Worm (Caenorhabditis elegans) whole organism, L4/young adult: ENCODE results near the gene C14B1.2.

ENCODE experiments used
- W03F9.2 ChIP-seq: fragments of 150-350 bp; optimal IDR thresholded peaks from 2 replicates; lab custom pipeline; 2014; ENCODE audit warnings: missing biosample characterization, missing genetic modification characterization
- dao-5 ChIP-seq: sonication (generic microtip); optimal IDR thresholded peaks from 2 replicates; lab custom pipeline; 2016; ENCODE audit warnings: missing genotype, missing genetic modification characterization, moderate library complexity, missing compliant biosample characterization
- him-1 ChIP-seq: sonication (generic microtip); optimal IDR thresholded peaks from 2 replicates; lab custom pipeline; 2016; ENCODE audit warnings: missing genotype, missing genetic modification reagents, missing genetic modification characterization, missing compliant biosample characterization

C14B1.2 gene

DNA sequence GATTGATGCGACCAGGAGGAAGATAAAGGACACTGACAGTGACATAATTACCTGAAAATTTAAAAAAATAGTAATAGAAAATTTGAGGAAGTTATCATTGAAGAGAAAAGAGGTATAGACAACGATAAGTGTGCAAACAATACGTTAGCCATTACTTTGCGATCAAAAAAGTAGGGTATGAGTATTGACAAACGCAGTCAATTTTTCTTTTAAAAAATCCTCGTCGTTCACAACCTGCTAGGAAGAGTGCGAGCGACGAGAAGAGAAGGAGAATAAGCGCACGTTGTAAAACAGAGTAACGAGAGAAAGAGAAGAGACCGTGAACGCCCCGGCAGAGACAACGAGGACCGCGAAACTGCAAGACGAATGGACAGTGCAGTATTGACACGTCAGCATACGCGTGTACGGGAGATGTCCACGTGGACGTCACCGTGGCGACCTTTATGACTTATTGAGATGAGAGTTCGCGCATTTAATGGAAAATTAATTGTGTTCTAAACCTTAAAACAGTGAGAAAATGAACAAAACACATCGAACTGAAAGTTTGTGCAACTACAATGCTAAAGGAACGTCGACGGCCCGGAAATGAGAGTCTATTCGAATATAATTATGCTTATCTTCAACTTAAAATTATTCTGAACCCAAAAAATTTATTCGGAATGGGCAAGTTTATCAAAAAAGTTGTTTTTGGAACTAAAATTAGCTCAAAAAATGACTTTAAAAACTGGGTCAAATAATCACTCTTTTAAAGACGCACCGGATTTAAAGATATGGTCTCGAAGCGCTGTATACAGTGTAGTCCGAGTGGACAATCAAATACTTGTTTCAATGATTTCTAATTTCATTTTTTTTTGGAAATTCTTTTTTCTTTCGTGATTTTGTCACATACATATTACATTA, at the start of gene C14B1.2, which contains the start of gene pdi-1:
C14B1.2 (plus strand) TSS at position 850 of the 900 bp plus-strand sequence.
pdi-1 (minus strand) TSS at position 51 of the 900 bp plus-strand sequence.
- no peak for TF ChIP-seq W03F9.2 (tag; lab: Kevin White, UChicago)
- no peak for TF ChIP-seq dao-5 (tag; lab: Kevin White, UChicago)
- TF ChIP-seq him-1 (tag; lab: Kevin White, UChicago), result no peak

DNA sequence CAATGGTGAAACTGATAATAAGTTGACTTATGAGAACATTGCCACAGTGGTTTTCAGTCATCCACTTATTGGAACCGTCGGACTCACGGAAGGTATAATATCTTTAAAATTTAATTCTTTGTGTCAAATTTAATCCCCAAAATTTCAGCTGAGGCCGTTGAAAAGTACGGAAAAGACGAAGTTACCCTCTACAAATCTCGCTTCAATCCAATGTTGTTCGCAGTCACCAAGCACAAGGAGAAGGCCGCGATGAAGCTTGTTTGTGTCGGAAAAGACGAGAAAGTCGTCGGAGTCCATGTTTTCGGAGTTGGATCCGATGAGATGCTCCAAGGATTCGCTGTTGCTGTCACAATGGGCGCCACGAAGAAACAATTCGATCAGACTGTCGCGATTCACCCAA, 49.6 kb upstream of the C14B1.2 start:
- TF ChIP-seq dao-5 (tag; lab: Kevin White, UChicago) (no peak), him-1 (tag; lab: Kevin White, UChicago) (no peak), W03F9.2 (tag; lab: Kevin White, UChicago) (no peak)

DNA sequence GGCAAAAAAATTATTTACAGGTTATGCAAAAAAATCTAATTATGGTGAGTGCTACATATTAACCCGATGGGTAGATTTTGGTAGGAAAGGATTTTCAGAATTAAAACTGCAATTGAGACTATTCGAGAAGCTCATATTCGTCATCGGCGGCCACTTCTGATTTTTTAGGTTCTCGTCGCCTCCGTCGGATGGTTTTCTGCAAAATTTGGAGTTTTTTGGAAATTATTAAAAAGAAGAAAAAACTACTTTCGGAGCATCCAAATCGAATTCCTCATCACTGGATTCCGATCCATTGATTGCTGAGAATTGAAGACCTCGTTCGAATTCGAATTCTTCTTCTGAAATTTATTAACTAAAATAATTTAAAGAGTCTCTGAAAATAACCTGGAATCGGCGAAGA, 49.1 kb upstream of the C14B1.2 start:
- TF ChIP-seq dao-5 (tag; lab: Kevin White, UChicago) (no peak), him-1 (tag; lab: Kevin White, UChicago) (no peak), W03F9.2 (tag; lab: Kevin White, UChicago) (no peak)

DNA sequence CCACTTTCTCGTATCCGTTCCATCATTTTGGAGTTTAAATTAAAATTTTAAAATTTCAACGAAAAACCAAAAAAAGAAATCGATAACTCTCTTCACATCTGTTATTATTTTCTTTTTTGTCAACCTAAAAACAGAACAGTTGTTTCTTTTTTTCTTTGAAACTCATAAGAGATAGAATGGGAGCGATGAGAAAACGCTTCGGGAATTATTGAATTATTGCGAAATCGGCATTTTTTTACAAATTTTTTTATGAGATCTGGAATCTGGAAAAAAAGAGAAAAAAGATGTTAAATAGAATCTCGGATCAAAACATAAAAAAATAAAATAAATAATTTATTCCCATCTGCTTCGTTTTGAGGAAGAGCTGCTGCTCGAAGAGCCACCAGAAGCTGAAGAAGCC, 44.6 kb upstream of the C14B1.2 start, which contains the start of gene C46F11.5:
C46F11.5 (minus strand) TSS at position 128 of the 400 bp plus-strand sequence.
- no peak for TF ChIP-seq W03F9.2 (tag; lab: Kevin White, UChicago)
- no peak for TF ChIP-seq him-1 (tag; lab: Kevin White, UChicago)
- no peak for TF ChIP-seq dao-5 (tag; lab: Kevin White, UChicago)

DNA sequence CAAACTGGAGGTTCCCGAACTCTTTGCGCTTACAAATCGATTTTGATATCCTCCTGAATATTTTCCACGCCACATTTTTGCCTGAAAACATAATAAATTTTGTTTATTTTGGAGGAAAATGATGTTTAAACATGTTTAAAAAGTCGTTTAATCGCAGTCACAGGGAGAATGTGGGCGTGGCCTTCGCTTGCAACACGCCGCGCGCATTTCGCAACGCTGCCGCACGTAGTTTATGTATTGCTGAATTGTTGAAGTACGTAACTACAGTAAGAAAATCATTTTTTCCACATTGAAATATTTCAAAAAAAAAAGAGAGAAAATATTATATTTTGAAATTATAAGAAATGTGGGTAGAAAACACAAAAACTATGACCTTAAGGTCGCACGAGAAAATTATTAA, 37.8 kb upstream of the C14B1.2 start, which contains the start of gene C46F11.4:
C46F11.4 (minus strand) TSS at position 81 of the 400 bp plus-strand sequence.
- TF ChIP-seq dao-5 (tag; lab: Kevin White, UChicago) (no peak), W03F9.2 (tag; lab: Kevin White, UChicago) (peak; percentile 27), him-1 (tag; lab: Kevin White, UChicago) (peak; percentile 62)

DNA sequence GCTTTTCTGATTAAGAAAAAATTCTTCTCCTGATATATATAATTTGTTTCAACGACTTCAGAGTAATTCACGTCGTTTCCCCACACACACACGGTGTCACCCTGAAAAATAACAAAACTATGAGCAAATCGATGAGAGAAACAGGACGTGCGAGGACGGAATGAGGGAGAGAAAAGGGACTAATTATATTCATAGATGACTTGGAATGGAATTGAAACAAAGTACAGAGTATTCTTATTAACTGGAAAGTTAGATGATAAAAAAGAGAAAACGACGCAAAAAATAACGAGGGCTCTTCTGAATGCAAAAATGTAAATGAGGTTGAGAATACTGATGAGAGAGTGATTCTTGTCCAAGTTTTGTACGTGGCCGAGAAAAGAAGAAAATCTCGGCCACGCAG, 31.7 kb upstream of the C14B1.2 start, which contains the start of gene C46F11.6:
C46F11.6 (minus strand) TSS at position 101 of the 400 bp plus-strand sequence.
- no peak for TF ChIP-seq W03F9.2 (tag; lab: Kevin White, UChicago)
- TF ChIP-seq him-1 (tag; lab: Kevin White, UChicago), result no peak
- no peak for TF ChIP-seq dao-5 (tag; lab: Kevin White, UChicago)

DNA sequence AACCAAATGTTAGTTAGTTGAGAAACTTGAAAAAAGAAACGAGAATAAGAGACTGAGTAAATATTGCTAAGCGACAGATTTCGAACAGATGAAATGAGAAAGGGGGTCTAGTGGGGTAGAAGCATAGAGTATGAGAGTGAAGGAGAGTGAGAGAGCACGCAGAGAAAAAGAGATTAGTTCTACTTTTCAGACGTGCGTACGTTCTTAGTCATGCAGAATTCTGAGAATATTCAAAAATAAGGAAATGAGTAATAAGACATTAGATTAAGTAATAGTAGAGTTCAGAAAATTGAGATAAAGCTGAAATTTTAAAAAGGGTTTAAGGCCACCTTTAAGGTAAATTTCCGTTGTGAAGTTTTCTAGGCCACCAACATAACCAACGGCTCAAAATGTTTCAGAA, 31.1 kb upstream of the C14B1.2 start:
- TF ChIP-seq him-1 (tag; lab: Kevin White, UChicago) (no peak), dao-5 (tag; lab: Kevin White, UChicago) (no peak), W03F9.2 (tag; lab: Kevin White, UChicago) (no peak)

DNA sequence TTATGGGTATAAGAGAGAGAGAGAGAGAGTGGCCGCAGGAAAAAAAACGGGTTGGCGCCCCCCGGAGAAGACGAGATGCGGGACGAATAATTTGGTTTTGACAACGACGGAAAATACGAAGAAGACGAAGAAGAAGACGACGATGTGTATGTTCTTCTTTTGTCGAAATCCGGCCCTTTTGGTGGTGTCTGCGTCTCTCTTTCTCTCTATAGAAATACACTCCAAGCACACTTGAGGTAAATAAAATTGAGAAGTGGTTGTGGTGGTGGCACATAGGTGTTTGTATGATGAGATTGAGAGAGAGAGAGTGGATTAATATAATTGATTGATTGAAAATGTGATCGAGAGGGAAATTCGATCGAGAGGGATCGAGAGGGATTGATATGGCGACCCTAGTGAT, 29.2 kb upstream of the C14B1.2 start:
- TF ChIP-seq dao-5 (tag; lab: Kevin White, UChicago) (no peak), W03F9.2 (tag; lab: Kevin White, UChicago) (no peak), him-1 (tag; lab: Kevin White, UChicago) (no peak)

DNA sequence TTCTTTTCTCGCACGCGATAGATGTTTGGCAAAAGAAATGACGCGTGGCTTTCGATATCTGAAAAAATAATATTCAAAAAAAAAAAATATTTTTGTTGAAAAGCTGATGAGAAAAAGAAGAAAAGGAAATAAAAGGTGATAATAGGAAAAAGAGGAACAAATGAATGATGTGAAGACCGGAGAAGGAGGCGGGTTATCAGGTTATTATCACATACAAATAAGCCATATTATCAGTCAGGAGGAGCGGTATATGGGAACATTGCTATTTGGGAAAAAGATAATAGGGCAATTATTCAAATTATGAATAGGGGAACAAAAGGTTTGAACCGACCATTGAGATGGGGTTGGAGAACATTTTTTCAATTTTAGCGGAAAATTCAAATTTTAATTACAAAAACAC, 27.9 kb upstream of the C14B1.2 start:
- TF ChIP-seq dao-5 (tag; lab: Kevin White, UChicago) (no peak), W03F9.2 (tag; lab: Kevin White, UChicago) (no peak), him-1 (tag; lab: Kevin White, UChicago) (no peak)

DNA sequence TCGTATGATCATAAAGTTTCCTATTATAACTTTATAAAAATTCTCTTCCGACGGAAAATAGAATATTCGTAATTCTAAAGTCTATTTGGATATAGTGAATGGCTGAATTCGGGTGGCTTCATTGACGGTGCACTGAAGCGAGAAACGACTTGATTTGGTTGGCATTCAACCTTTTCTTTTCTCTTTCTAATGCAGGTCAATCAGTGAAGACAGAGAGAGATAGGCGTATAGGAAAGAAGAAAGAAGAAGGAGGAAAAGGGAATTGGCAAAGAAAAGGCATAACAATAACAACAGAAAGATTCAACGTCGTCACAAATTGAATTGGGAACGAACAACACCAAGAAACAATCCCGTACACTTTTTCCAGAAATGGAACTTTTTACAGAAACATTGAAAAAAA, 26.6 kb upstream of the C14B1.2 start:
- no peak for TF ChIP-seq him-1 (tag; lab: Kevin White, UChicago)
- TF ChIP-seq dao-5 (tag; lab: Kevin White, UChicago), result no peak
- no peak for TF ChIP-seq W03F9.2 (tag; lab: Kevin White, UChicago)

DNA sequence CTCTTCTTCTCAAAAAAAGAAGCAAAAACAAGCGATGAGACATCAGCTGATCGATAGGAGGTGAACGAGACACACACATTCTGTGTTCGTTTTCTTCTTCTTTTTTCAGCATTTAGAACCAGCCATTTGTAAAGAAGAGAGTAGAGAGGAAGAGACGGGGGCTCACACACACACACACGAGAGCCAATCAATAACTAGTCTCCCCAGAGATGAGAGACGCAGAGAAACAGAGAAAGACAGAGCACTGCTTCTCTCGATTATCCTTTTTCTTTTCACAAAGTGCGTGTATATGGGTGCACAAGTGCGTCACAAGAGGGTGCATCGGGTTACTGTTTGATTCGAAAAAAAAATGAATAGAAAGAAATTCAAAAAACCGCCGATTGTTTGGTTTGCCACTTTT, 24.7 kb upstream of the C14B1.2 start:
- TF ChIP-seq W03F9.2 (tag; lab: Kevin White, UChicago) (no peak), him-1 (tag; lab: Kevin White, UChicago) (peak; percentile 92)

DNA sequence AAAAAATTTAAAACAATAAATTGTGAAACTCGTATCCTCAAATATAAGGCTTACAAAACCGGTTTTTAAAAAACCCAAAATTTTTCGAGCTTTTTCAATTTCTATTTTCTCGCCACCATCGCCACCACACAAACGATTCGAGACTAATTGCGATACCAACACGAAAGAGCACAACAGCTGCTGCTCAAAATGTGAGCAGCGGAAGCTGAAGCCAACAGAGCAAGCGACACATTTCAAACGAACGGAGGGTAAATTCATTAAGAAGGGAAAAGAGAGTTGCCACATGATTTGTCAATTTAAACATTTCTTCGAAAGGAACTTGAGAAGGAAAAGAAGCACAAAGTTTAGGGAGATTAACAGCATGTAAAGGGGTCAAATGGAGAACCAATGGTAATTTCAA, 23.0 kb upstream of the C14B1.2 start:
- TF ChIP-seq him-1 (tag; lab: Kevin White, UChicago) (no peak), W03F9.2 (tag; lab: Kevin White, UChicago) (no peak), dao-5 (tag; lab: Kevin White, UChicago) (no peak)

DNA sequence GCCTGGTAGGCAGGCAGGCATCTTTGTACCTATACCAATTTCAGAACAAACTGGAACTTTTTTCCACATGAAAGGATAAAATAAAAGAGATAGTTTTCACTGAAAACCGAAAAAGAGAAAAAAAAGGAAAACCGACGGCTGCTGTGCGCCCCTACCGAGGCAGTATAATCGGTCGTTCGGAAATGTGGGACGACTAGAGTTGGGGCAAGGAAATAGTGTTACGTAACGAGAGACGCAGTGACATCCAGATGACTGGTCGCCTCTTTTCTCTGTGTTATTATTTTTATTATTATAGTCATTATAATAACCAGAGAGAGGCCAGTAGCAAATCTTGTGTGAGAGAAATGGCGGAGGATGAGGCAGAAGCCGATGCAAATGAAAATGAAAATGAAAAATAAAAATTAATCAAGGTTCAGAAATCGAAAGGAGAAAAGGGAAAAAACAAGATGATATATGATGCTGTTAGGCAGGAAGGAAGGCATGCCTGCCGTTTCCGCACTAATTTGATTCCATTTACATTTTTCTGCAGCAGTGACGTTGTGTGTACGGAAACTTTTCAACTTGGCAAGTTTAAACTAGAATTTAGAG, 20.6 kb upstream of the C14B1.2 start:
- TF ChIP-seq W03F9.2 (tag; lab: Kevin White, UChicago) (no peak), dao-5 (tag; lab: Kevin White, UChicago) (no peak), him-1 (tag; lab: Kevin White, UChicago) (no peak)
